Fruit fly (Drosophila melanogaster) whole organism: ENCODE data around the gene side.

Source experiments
- CG8478 ChIP-seq: fragments of >200 bp; optimal IDR thresholded peaks from 2 replicates; lab custom pipeline; 2018; ENCODE audit warnings: inconsistent platforms
- Dll ChIP-seq: fragments of >200 bp; optimal IDR thresholded peaks from 2 replicates; lab custom pipeline; 2017
- EcR ChIP-seq, 2 experiments: fragments of >200 bp; optimal IDR thresholded peaks; 2 replicates each; lab custom pipeline; 2017; ENCODE audit warnings: missing biosample characterization in 2 of 2, missing genetic modification characterization in 2 of 2, missing genetic modification reagents in 2 of 2
- pan ChIP-seq: fragments of >200 bp; optimal IDR thresholded peaks from 2 replicates; lab custom pipeline; 2017
- psq ChIP-seq: fragments of >200 bp; optimal IDR thresholded peaks from 2 replicates; lab custom pipeline; 2017
- usp ChIP-seq: fragments of >200 bp; optimal IDR thresholded peaks from 2 replicates; lab custom pipeline; 2017; ENCODE audit warnings: missing biosample characterization, missing genetic modification characterization, mixed read lengths

Gene side

dm6 chr3R:27421810-27422209 is 15.5 kb downstream of the side start:
- TF ChIP-seq pan (lab: Kevin White, UChicago) = no peak
- TF ChIP-seq usp (GFP tag; lab: Kevin White, UChicago) = no peak
- no peak for TF ChIP-seq CG8478
- TF ChIP-seq Dll = no peak
- no peak for TF ChIP-seq EcR (GFP tag; optimal IDR thresholded peaks at IDR 0.05; lab: Kevin White, UChicago)
- TF ChIP-seq psq (lab: Kevin White, UChicago) = no peak

DNA sequence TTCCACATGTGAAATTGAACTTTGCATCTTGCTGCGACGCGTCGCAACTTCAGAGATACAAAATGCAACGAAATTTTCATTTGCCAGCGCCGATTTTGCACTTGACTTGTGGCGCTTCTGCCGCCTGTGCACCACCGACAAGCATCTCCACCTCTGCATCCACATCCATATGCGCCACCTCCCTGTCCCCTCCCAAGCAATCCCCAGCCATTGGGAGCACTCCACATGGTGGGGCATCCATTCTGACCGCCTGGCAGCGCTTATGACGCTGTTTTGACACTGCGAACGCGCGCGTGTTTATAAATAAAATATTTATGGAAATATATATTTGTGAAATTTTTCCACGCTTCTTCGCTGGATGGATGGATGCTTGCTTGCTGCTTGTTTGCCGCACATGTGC is 22.0 kb downstream of the side start:
- TF ChIP-seq pan (lab: Kevin White, UChicago) = no peak
- TF ChIP-seq psq (lab: Kevin White, UChicago) = no peak
- no peak for TF ChIP-seq Dll
- no peak for TF ChIP-seq CG8478
- no peak for TF ChIP-seq EcR (GFP tag; optimal IDR thresholded peaks at IDR 0.05; lab: Kevin White, UChicago)
- no peak for TF ChIP-seq usp (GFP tag; lab: Kevin White, UChicago)

- TF ChIP-seq CG8478 = no peak
- TF ChIP-seq Dll = no peak
- TF ChIP-seq psq (lab: Kevin White, UChicago) = no peak
- no peak for TF ChIP-seq pan (lab: Kevin White, UChicago)
- no peak for TF ChIP-seq usp (GFP tag; lab: Kevin White, UChicago)
- no peak for TF ChIP-seq EcR (GFP tag; optimal IDR thresholded peaks at IDR 0.05; lab: Kevin White, UChicago)
Observed at dm6 chr3R:27413214-27413613, 24.1 kb downstream of the side start.

DNA sequence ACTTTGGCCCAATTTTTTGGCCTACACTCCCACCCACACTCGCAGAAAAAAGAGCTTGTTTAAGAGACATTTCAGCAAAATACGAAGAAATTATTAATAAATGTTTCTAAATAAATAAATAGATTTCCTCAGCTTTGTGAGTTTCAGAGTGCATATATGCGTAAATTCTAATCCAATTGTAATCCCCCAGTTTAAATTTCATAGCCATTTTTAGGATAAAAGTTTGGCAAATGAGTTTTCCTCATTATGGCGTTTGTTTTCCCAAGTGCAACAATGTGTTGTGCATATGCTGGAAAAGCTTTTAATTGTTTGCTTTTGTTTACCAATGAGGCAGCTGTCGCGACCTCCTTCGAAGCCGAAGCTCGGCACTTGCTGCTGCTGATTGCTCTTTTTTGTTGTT is 28.6 kb downstream of the side start:
- TF ChIP-seq Dll (no peak), pan (lab: Kevin White, UChicago) (no peak), psq (lab: Kevin White, UChicago) (no peak), CG8478 (no peak), usp (GFP tag; lab: Kevin White, UChicago) (no peak), EcR (GFP tag; optimal IDR thresholded peaks at IDR 0.05; lab: Kevin White, UChicago) (no peak)

- TF ChIP-seq EcR (GFP tag; optimal IDR thresholded peaks at IDR 0.05; lab: Kevin White, UChicago) (no peak), CG8478 (no peak), pan (lab: Kevin White, UChicago) (no peak), usp (GFP tag; lab: Kevin White, UChicago) (no peak), Dll (no peak), psq (lab: Kevin White, UChicago) (no peak)
Observed at dm6 chr3R:27407049-27407448, 30.2 kb downstream of the side start.

DNA sequence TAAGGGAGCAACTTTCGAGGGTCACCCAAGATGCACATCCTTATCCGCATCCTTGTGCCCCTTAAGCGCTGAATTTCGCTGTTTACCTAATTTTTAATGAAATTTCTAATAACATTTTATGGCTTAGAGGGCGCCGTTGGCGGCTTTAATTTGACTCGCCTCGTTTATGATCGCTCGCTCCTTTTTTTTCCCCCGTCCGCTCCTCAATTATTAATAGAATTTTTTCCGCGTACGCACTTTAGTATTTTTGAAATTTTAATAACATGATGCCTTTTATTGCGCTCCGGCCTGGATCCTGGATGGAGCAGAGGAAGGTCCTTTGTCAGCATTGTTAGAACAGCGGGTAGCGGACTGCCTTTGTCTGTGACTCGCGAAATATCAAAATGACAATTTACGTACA is 68.7 kb downstream of the side start, which contains the start of gene CG46335:
Gene CG46335, minus strand, starts transcription at position 101 of the 400 bp plus-strand sequence.
- TF ChIP-seq psq (lab: Kevin White, UChicago) (no peak), EcR (GFP tag; optimal IDR thresholded peaks at IDR 0.05; lab: Kevin White, UChicago) (no peak), pan (lab: Kevin White, UChicago) (no peak), usp (GFP tag; lab: Kevin White, UChicago) (no peak), CG8478 (no peak), Dll (no peak)

DNA sequence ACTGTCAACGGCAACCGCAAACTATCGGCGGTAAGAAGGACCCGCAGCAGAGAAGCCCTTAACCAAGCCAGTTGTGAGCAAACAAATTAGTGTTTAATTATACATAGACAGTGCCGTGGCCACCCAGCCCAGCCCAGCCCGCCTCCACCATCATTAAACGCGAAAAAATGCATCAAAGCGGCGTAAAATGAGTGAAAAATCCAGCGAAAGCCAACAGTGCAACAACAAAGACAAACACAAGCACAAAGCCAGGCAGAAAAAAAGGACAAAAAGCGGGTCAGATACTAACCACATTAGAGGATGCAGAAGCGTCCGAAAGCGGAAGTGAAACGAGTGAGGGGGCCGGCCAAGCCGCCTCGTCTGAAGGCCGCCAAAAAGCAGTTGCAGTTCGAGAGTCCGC is 97.0 kb downstream of the side start, which contains the start of gene CG42534:
Gene CG42534, plus strand, starts transcription at position 301 of the 400 bp plus-strand sequence.
- no peak for TF ChIP-seq Dll
- TF ChIP-seq psq (lab: Kevin White, UChicago) = no peak
- no peak for TF ChIP-seq pan (lab: Kevin White, UChicago)
- no peak for TF ChIP-seq usp (GFP tag; lab: Kevin White, UChicago)
- no peak for TF ChIP-seq CG8478
- no peak for TF ChIP-seq EcR (GFP tag; optimal IDR thresholded peaks at IDR 0.05; lab: Kevin White, UChicago)

dm6 chr3R:27330782-27331181 is 106.5 kb downstream of the side start, which contains the start of gene CG3330:
Gene CG3330, minus strand, starts transcription at chr3R:27330882.
- TF ChIP-seq pan (lab: Kevin White, UChicago) (no peak), psq (lab: Kevin White, UChicago) (no peak), EcR (GFP tag; optimal IDR thresholded peaks at IDR 0.05; lab: Kevin White, UChicago) (no peak), Dll (no peak), CG8478 (no peak), usp (GFP tag; lab: Kevin White, UChicago) (no peak)
